Fruit fly (Drosophila melanogaster): ENCODE results near the gene Bet5.

DNA sequence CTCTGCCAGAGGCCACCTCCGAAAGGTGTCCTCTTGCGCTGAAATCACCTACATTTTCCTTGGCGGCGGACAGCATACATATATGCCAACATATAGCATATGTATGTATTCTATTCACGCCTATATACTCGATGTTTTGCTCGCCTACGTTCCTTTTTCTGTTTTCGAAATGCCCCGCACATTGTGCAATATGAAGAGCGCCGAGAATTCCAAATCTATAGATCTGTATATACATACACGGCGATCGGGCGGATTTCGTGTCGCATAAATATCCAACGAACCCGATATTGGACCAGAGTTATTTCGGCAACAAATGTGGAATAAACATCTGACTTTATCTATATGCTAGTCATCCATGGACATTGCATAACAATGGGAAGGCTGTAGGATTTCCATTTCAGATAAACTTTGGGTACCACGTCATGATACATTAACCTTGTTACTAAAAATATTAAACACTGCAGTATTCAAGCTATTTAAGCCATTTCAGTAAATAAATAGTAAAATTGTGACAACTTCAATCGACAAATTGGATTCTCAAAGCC is 4.9 kb upstream of the Bet5 start:
- TF ChIP-seq fru (GFP tag; optimal IDR thresholded peaks at IDR 0.05) (no peak), h (GFP tag; optimal IDR thresholded peaks at IDR 0.05) (no peak), OdsH (GFP tag; optimal IDR thresholded peaks at IDR 0.05) (no peak), foxo (GFP tag; optimal IDR thresholded peaks at IDR 0.05) (no peak), CG32264 (GFP tag; optimal IDR thresholded peaks at IDR 0.05) (no peak)

All from whole organism, wandering third instar larva.